Worm (Caenorhabditis elegans) whole organism, L4/young adult: ENCODE measurements around the gene toe-1.

Experiments
- W03F9.2 ChIP-seq: fragments of 150-350 bp; optimal IDR thresholded peaks from 2 replicates; lab custom pipeline; 2014; ENCODE audit warnings: missing biosample characterization, missing genetic modification characterization
- dao-5 ChIP-seq: sonication (generic microtip); optimal IDR thresholded peaks from 2 replicates; lab custom pipeline; 2016; ENCODE audit warnings: missing genotype, missing genetic modification characterization, moderate library complexity, missing compliant biosample characterization
- him-1 ChIP-seq: sonication (generic microtip); optimal IDR thresholded peaks from 2 replicates; lab custom pipeline; 2016; ENCODE audit warnings: missing genotype, missing genetic modification reagents, missing genetic modification characterization, missing compliant biosample characterization

toe-1 gene

DNA sequence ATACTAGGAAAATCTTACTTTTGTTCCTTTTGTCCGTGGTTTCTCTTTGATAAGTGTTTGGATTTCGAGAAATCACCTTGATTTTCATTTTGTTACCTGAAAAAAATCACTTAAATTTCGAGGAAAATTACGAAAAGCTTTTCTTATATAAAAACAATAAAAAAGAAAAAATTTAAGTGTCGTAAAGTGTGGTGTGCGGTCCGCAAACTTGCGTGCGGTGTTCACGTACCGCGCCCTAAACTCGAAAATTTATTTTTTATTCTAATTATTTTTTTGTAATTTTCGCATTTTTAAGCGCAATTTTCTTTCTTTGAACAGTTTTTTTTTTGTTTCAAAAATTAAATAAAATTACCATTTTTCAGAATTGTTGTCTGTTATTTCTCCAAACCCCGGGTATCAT is at the start of gene toe-1, which contains the start of gene dcaf-13:
Gene toe-1, plus strand, starts transcription at position 361 of the 400 bp plus-strand sequence.
Gene dcaf-13, minus strand, starts transcription at position 96 of the 400 bp plus-strand sequence.
- TF ChIP-seq W03F9.2, result peak; percentile 30
- TF ChIP-seq him-1 (tag; lab: Kevin White, UChicago), result no peak

DNA sequence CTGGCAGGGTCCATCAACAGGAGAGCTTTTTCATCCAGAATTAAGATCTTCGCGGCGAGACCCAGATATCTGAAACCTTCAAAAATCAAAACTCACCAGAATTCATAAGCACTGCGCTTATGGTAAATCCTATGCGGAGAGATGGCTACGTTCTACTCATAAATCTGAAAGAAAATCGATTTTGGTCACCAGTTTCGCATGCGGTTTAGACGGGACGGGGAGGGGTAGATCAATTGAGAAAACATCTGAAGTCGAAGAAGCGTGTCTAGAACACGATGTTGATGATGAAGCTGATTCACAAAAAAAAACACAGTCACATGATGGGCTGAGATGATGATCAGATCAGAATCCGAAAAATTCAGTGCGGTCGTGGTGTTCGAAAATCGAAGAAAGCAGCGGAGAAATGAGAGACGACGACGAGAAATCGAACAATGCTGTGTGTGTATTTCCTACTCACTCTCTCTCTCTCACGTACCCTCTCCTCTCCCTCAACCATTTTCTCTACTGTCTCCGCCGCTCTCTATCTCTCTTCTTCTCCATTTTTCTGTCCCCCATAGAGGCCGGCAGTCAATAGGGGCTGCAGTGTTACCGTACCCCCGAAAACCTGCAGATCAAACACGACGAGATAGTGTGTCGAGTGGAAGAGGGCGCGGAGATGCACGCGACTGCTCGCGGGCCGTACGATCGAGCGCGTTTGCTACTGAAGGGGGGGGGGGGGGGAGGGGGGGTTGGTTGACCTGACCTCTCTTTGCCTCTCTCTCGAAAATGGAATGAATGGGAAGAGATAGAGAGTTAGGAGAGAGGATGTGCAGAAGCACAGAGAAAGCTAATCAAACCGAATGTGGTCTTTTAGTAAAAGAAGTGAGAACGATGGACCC is 48.4 kb upstream of the toe-1 start, which contains the start of gene ntl-2:
Gene ntl-2, minus strand, starts transcription at position 171 of the 878 bp plus-strand sequence.
- no peak for TF ChIP-seq dao-5 (tag; lab: Kevin White, UChicago)
- peak; percentile 79 for TF ChIP-seq him-1 (tag; lab: Kevin White, UChicago)
- peak; percentile 79 for TF ChIP-seq W03F9.2

DNA sequence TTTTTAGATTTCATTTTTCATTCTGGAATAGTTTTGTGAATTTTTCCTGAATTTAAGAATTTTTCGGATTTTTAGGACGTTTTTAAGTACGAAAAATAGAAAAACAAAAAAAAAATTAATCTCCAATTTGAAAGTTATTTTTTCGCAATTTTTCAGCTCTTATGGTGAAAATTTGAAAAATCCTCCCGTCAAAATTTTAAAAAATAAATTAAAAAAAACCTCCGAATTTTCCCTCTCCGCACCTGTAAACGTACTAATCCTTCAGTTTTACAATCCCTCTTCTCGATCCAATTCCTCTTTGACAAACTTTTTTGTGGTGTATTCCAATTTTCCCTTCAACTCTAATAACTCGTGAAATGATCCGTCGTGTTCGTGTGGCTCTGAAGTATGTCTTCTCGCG is 46.8 kb upstream of the toe-1 start, which contains the start of gene B0286.1:
Gene B0286.1, plus strand, starts transcription at position 301 of the 400 bp plus-strand sequence.
- TF ChIP-seq dao-5 (tag; lab: Kevin White, UChicago) (no peak), him-1 (tag; lab: Kevin White, UChicago) (no peak), W03F9.2 (no peak)

DNA sequence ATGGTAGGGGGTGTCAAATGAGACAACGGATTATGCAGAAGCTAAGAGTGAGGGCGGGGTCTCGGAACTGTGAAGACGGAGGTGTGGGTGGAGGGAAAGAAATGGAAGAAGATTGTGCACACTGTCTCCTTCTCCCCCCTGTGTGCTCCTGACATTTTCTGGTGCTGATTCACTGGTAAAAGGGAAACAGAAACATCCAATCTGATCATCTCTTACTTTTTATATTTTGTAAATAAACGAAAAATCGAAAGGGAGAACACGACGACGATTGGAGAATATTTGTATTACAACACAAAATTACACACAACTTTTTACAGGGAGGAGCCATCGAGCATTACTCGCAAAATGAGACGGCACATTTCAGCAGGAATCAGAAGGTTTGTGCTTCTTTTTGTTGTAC is 41.7 kb upstream of the toe-1 start, which contains the start of gene fkh-6:
Gene fkh-6, minus strand, starts transcription at position 101 of the 400 bp plus-strand sequence.
- TF ChIP-seq dao-5 (tag; lab: Kevin White, UChicago), result no peak
- no peak for TF ChIP-seq him-1 (tag; lab: Kevin White, UChicago)
- no peak for TF ChIP-seq W03F9.2

DNA sequence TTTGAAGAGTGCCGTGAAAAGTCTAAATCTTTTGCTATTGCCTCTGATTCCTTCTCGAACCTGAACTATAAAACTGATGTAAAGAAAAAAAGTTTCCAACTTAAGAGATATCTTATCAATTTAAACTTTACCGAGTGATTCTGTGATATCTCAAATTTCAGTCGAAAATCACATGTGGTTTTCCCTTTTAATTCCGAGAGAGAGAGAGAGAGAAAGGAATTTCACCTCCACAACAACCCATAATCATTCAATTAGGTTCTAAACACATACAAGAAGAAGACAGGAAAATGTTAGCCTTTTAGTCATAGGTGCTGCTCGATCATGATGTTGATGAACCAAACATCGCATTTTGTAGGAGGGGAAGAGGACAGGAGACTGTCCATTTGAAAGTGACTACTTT is 33.9 kb upstream of the toe-1 start:
- TF ChIP-seq him-1 (tag; lab: Kevin White, UChicago), result no peak
- TF ChIP-seq W03F9.2, result no peak
- TF ChIP-seq dao-5 (tag; lab: Kevin White, UChicago), result no peak

DNA sequence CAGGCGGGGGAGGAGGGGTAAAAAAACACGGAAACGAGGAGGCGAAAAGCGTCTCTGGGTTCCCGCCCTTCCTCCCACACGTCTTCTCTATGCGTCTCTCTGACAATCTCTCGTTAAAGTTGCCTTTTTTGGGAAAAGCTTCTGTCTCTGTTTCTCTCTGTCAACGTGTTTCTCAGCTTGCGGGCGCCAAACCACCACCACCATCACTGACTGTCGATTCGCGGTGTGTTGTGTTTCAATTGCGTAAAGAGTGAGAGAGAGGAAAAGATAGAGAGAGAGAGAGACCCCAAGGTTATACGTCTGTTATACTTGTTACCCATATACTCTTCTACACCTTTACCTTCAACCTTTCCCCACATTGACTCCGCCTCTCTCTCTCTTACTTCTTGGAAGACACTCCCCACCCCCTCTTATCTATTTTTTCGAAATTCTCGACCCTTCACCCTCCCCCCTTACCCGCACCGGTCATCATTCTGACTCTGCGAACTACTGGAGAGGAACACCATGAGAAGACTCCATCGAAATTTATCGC is 32.4 kb upstream of the toe-1 start, which contains the start of gene mlt-7:
Gene mlt-7, plus strand, starts transcription at position 482 of the 532 bp plus-strand sequence.
- no peak for TF ChIP-seq W03F9.2
- TF ChIP-seq him-1 (tag; lab: Kevin White, UChicago), result no peak
- no peak for TF ChIP-seq dao-5 (tag; lab: Kevin White, UChicago)

DNA sequence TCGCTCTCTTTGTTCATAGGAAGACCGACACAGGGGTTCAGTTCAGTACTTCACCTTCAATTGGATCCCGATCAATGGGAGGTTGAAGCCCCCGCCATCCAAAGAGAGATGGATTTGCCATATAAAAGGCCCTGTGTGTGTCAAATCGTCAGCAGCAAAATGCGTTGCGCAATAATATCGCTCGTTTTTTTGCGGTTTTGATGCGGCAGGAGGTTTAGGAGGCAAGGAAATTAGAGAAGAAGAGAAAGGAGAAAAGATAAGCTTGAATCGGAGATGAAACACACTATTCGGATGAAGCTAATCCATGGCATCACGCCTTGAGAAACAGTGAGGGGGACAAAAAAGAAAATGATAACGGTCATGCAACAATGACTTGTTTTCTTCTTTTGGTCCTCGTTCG is 30.5 kb upstream of the toe-1 start:
- no peak for TF ChIP-seq W03F9.2
- TF ChIP-seq him-1 (tag; lab: Kevin White, UChicago), result no peak
- TF ChIP-seq dao-5 (tag; lab: Kevin White, UChicago), result no peak

DNA sequence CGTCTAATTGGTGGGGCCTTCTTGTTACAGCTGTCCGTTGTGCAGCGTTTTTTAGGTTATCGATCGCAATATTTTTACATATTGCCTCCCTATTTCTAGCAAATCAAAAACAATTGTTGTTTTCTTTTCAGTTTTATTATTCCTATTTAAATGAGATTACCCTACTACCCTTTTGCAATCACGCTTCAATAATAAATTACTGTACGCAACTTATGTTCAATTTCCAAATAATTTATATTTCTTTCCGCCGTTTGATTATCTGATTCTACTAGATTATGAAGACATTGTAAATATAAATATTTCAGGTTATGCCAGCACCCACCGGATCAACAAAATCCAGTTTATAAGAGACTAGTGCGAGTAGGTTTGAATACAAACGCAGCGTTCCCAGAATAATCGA is 19.6 kb upstream of the toe-1 start, which contains the start of gene ZK430.5:
Gene ZK430.5, plus strand, starts transcription at position 301 of the 400 bp plus-strand sequence.
- no peak for TF ChIP-seq him-1 (tag; lab: Kevin White, UChicago)

DNA sequence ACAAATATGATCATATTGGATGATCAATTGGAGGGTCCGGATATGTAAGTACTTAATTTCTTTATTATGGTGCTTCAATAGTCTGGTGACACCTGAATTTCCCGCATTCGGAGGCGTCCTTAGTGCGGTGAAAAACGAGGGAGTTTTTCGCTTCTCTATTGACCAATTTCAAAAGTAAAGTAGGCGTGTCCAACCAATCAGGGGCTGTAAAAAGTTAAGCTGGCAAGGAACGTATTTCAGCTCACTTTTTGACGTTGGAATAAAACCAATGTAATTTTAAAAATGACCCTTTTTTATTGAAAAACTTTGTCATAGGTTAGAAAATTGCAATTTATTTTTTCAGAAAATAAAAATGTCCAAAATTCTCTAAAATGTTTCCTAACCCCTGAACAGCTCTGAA is 15.3 kb upstream of the toe-1 start:
- TF ChIP-seq him-1 (tag; lab: Kevin White, UChicago) (no peak), dao-5 (tag; lab: Kevin White, UChicago) (no peak), W03F9.2 (no peak)

DNA sequence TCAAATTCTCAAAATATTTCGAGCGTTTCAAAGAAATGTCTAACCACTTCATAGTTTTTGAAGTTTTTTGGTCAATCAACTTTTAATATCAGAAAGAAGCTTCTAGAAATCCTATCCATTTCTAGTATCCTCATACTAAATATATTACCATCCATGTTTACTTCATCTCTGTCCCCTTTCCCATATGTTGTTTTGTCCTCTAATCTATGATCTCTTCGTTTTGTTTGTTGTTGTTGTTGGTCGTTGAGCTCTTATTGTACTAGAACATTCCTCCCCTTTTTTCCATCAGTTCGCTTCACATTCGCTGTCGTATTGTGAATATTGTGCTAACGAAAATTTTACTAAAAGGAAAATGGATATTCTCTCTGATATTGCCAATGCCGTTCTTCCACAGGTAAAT is 7.6 kb upstream of the toe-1 start, which contains the start of gene sod-5:
Gene sod-5, plus strand, starts transcription at position 301 of the 400 bp plus-strand sequence.
- TF ChIP-seq dao-5 (tag; lab: Kevin White, UChicago) (no peak), him-1 (tag; lab: Kevin White, UChicago) (no peak), W03F9.2 (no peak)

DNA sequence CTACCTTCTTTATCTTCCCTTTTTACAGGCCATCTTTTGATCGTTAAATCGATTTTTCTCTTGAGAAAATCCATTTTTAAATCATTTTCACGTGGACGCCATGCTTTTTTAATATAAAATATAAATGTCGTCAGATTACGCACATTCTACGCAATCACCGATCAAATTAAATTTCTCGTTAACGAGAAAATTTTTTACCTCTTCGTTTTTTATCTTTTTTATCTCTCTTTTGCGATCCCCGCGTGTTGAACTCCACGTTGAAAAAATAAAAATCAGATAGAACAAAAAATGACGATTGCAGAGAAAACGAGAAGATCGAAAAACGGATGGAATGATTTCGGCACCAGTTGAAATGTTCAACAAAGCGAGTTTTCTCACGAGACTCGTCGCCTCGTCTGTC is 5.0 kb upstream of the toe-1 start, which contains the start of gene bpnt-1:
Gene bpnt-1, plus strand, starts transcription at position 301 of the 400 bp plus-strand sequence.
- no peak for TF ChIP-seq him-1 (tag; lab: Kevin White, UChicago)
- no peak for TF ChIP-seq W03F9.2
- TF ChIP-seq dao-5 (tag; lab: Kevin White, UChicago), result no peak

DNA sequence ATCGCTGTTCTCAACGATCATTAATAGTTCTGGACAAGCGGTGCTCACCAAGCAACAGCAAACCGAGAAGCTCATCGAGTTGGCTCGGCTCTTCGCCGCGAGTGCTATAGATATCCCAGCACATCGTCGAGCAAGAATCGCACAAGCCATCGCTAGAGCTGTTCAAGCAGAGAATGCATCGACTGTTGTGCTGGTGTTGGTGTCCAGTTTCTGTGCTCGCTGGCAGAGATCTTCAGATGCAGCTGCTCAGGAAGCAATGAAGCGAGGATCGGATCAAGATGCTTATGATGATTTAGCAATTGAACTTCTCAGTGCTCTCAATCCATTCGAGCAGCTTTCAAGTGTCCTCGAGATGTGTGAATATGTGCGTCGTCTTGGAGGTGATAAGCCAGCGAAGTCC is 3.2 kb downstream of the toe-1 start:
- TF ChIP-seq dao-5 (tag; lab: Kevin White, UChicago), result no peak

DNA sequence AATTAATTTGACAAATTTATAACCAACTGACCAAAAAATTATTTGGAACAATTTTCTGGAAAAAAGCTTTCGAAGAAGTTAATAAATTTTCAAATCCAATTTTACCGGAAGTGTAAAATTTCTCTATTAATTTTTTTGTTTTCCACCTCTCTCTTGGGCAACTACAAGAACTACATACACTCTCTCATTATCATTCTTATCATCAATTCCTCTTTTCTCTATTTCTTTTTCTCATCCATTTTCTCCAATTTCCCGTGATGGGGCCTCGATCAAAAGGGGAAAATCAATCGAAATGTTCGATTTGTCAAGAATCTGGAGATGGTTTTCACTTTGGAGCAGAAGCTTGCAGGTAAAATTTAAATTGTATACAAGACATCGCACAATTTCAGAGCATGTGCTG is 8.2 kb downstream of the toe-1 start, which contains the start of gene nhr-109:
Gene nhr-109, plus strand, starts transcription at position 222 of the 400 bp plus-strand sequence.
- no peak for TF ChIP-seq dao-5 (tag; lab: Kevin White, UChicago)
- TF ChIP-seq him-1 (tag; lab: Kevin White, UChicago), result no peak
- TF ChIP-seq W03F9.2, result no peak

DNA sequence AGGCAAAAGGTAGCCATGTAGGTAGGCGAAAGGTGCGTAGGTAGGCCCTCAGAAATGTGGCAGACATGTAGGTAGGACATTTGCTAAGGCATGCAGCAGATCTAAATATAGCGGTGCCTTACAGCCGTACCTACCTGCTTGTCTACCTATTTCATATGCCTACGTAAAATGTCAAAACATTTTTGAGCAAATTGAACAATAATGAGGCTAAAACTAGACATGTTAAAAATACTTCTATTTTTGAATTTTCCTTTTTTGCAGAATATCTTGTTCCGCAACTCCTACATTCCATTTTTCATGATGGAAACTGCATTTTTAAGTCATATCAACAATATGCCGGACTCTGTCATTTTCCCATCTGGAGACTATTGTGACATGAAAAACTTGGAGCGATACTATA is 9.3 kb downstream of the toe-1 start:
- no peak for TF ChIP-seq W03F9.2
- TF ChIP-seq dao-5 (tag; lab: Kevin White, UChicago), result no peak
- TF ChIP-seq him-1 (tag; lab: Kevin White, UChicago), result no peak
